Worm (Caenorhabditis elegans) whole organism, midembryonic: ENCODE measurements around the gene mrpl-50.

Source experiments
- T22C8.4 ChIP-seq: fragments of 200-800 bp; sonication (Bioruptor generic); IDR thresholded peaks from 2 replicates; pipeline ENCODE4 v1.3.6; 2022; ENCODE audit warnings: missing genetic modification characterization, missing compliant biosample characterization
- cog-1 ChIP-seq: sonication (generic microtip); optimal IDR thresholded peaks from 2 replicates; lab custom pipeline; 2016; ENCODE audit warnings: missing genetic modification characterization, missing compliant biosample characterization
- flt-1 ChIP-seq: fragments of 200-800 bp; sonication (Bioruptor generic); IDR thresholded peaks from 2 replicates; pipeline ENCODE4 v1.3.6; 2022; ENCODE audit warnings: missing genetic modification characterization, missing compliant biosample characterization
- klf-2 ChIP-seq: fragments of 200-800 bp; sonication (Bioruptor generic); conservative IDR thresholded peaks from 2 replicates; pipeline ENCODE4 v1.3.6; 2022; ENCODE audit warnings: missing genetic modification reagents, missing genetic modification characterization, missing compliant biosample characterization
- med-1 ChIP-seq: sonication (generic microtip); optimal IDR thresholded peaks from 2 replicates; lab custom pipeline; 2017; ENCODE audit warnings: missing genetic modification characterization, mild to moderate bottlenecking, missing compliant biosample characterization, antibody characterized with exemption, missing genetic modification reagents; ENCODE audit not compliant: insufficient read depth
- ref-1 ChIP-seq: fragments of 200-800 bp; sonication (Bioruptor generic); conservative IDR thresholded peaks from 2 replicates; pipeline ENCODE4 v1.3.6; 2022; ENCODE audit warnings: missing genetic modification reagents, missing genetic modification characterization, missing compliant biosample characterization
- tab-1 ChIP-seq: fragments of 200-800 bp; sonication (Bioruptor generic); IDR thresholded peaks from 2 replicates; pipeline ENCODE4 v1.3.6; 2022; ENCODE audit warnings: missing genetic modification characterization, missing compliant biosample characterization
- ztf-23 ChIP-seq: fragments of 200-800 bp; sonication (Bioruptor generic); IDR thresholded peaks from 2 replicates; pipeline ENCODE4 v1.3.6; 2022; ENCODE audit warnings: missing genetic modification reagents, missing genetic modification characterization, missing compliant biosample characterization
- ztf-29 ChIP-seq: fragments of 200-800 bp; sonication (Bioruptor generic); IDR thresholded peaks from 2 replicates; pipeline ENCODE4 v1.3.6; 2022; ENCODE audit warnings: missing genetic modification reagents, missing genetic modification characterization, missing compliant biosample characterization

The mrpl-50 gene

ce11 chrII:8938907-8939622, 9.4 kb downstream of the mrpl-50 start:
- TF ChIP-seq tab-1 (GFP tag; lab: Robert Waterston, UW) (no peak), cog-1 (tag; lab: Kevin White, UChicago) (no peak), ref-1 (GFP tag; lab: Robert Waterston, UW) (no peak), T22C8.4 (no peak), klf-2 (GFP tag; lab: Robert Waterston, UW) (no peak), ztf-23 (no peak), ztf-29 (GFP tag; lab: Robert Waterston, UW) (no peak), flt-1 (GFP tag; lab: Robert Waterston, UW) (no peak), med-1 (GFP tag; lab: Kevin White, UChicago) (no peak)

- TF ChIP-seq ztf-29 (GFP tag; lab: Robert Waterston, UW) (no peak), flt-1 (GFP tag; lab: Robert Waterston, UW) (no peak), ref-1 (GFP tag; lab: Robert Waterston, UW) (no peak), klf-2 (GFP tag; lab: Robert Waterston, UW) (no peak), tab-1 (GFP tag; lab: Robert Waterston, UW) (no peak), med-1 (GFP tag; lab: Kevin White, UChicago) (no peak), cog-1 (tag; lab: Kevin White, UChicago) (no peak)
These were observed 10.8 kb downstream of the mrpl-50 start, which contains the start of the genes set-17 and T21B10.4 for ce11 chrII:8940362-8940940. TSS of gene set-17 (minus strand) at chrII:8940488. TSS of gene T21B10.4 (plus strand) at chrII:8940894.

ce11 chrII:8945167-8945566, 15.5 kb downstream of the mrpl-50 start:
- TF ChIP-seq klf-2 (GFP tag; lab: Robert Waterston, UW), result no peak
- no peak for TF ChIP-seq T22C8.4
- TF ChIP-seq cog-1 (tag; lab: Kevin White, UChicago), result no peak
- TF ChIP-seq med-1 (GFP tag; lab: Kevin White, UChicago), result no peak
- no peak for TF ChIP-seq ztf-29 (GFP tag; lab: Robert Waterston, UW)
- no peak for TF ChIP-seq ref-1 (GFP tag; lab: Robert Waterston, UW)
- no peak for TF ChIP-seq ztf-23
- no peak for TF ChIP-seq tab-1 (GFP tag; lab: Robert Waterston, UW)
- TF ChIP-seq flt-1 (GFP tag; lab: Robert Waterston, UW), result no peak

DNA sequence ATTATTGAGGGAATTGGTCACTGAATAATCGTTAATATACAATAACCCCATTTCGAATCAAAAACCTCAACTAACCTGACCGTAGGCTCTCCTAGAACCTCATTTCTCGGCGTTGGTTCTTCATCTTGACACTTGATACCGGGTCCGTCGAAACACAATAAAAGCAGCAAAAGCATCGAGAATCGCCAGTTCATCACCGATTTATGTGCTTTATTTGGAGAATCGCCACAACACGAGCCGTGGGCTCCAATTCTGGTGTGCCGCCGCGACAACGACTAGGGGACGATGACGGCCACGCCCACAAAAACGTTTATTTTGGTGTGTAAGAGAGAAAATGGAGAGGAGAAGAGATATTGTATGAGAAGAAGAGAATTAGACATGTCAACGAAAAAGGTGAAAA, 17.8 kb downstream of the mrpl-50 start, which contains the start of gene cutl-15:
Gene cutl-15, minus strand, starts transcription at position 298 of the 400 bp plus-strand sequence.
- TF ChIP-seq med-1 (GFP tag; lab: Kevin White, UChicago), result no peak

- no peak for TF ChIP-seq ref-1 (GFP tag; lab: Robert Waterston, UW)
- no peak for TF ChIP-seq tab-1 (GFP tag; lab: Robert Waterston, UW)
- no peak for TF ChIP-seq ztf-29 (GFP tag; lab: Robert Waterston, UW)
- TF ChIP-seq klf-2 (GFP tag; lab: Robert Waterston, UW), result no peak
- no peak for TF ChIP-seq T22C8.4
- TF ChIP-seq ztf-23, result no peak
- no peak for TF ChIP-seq flt-1 (GFP tag; lab: Robert Waterston, UW)
- TF ChIP-seq cog-1 (tag; lab: Kevin White, UChicago), result no peak
- TF ChIP-seq med-1 (GFP tag; lab: Kevin White, UChicago), result no peak
These were observed 19.0 kb downstream of the mrpl-50 start for ce11 chrII:8948640-8949039.

- no peak for TF ChIP-seq ref-1 (GFP tag; lab: Robert Waterston, UW)
- no peak for TF ChIP-seq klf-2 (GFP tag; lab: Robert Waterston, UW)
- no peak for TF ChIP-seq T22C8.4
- TF ChIP-seq med-1 (GFP tag; lab: Kevin White, UChicago), result no peak
- no peak for TF ChIP-seq ztf-23
- TF ChIP-seq tab-1 (GFP tag; lab: Robert Waterston, UW), result no peak
These were observed 21.6 kb downstream of the mrpl-50 start for ce11 chrII:8951270-8951669.

DNA sequence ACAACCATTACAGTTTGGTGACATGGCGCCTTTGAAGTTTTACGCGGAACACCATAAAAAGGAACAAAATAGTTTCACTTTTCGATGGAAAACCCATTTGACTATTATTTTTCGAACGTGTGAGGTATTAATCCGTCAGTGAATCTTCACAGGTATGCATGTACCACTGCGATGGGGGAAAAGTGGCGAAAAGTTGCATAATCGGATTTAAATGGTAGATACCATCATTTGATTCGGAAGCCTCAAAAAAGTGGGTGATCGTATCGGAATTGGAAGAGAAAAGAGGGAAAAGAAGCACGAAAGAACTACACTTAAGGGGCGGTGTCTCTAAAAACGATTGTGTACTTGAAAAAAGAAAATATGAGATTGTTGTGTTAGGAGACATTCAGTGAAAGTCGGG, 24.1 kb downstream of the mrpl-50 start:
- TF ChIP-seq klf-2 (GFP tag; lab: Robert Waterston, UW) (no peak), ref-1 (GFP tag; lab: Robert Waterston, UW) (no peak), med-1 (GFP tag; lab: Kevin White, UChicago) (no peak), cog-1 (tag; lab: Kevin White, UChicago) (no peak), ztf-23 (no peak), T22C8.4 (no peak), tab-1 (GFP tag; lab: Robert Waterston, UW) (no peak), ztf-29 (GFP tag; lab: Robert Waterston, UW) (no peak), flt-1 (GFP tag; lab: Robert Waterston, UW) (no peak)

- TF ChIP-seq ztf-29 (GFP tag; lab: Robert Waterston, UW) (no peak), klf-2 (GFP tag; lab: Robert Waterston, UW) (no peak), T22C8.4 (no peak), med-1 (GFP tag; lab: Kevin White, UChicago) (no peak), ref-1 (GFP tag; lab: Robert Waterston, UW) (no peak), flt-1 (GFP tag; lab: Robert Waterston, UW) (no peak), tab-1 (GFP tag; lab: Robert Waterston, UW) (no peak), cog-1 (tag; lab: Kevin White, UChicago) (no peak), ztf-23 (no peak)
These were observed 27.3 kb downstream of the mrpl-50 start for ce11 chrII:8956896-8957295.

DNA sequence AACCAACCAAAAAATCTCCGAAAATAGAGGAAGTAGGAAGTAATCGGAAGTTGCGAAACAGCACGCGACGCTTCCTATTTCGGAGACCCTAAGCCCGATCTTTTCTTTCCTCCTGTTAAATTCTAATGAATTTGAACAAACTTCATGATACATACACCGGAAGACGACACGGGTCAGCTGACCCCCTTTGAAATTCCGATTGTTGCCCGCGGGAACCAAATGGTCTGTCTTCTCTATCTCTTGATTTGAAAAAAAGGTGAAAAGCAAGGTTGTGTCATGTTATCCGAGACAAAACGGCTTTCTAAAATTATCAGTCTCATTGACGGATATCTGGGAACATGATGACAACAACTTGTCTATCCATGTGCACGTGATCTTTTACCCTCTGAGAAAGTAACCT, 29.4 kb downstream of the mrpl-50 start:
- no peak for TF ChIP-seq klf-2 (GFP tag; lab: Robert Waterston, UW)
- no peak for TF ChIP-seq flt-1 (GFP tag; lab: Robert Waterston, UW)
- TF ChIP-seq tab-1 (GFP tag; lab: Robert Waterston, UW), result no peak
- no peak for TF ChIP-seq med-1 (GFP tag; lab: Kevin White, UChicago)
- no peak for TF ChIP-seq cog-1 (tag; lab: Kevin White, UChicago)
- TF ChIP-seq ztf-23, result no peak
- no peak for TF ChIP-seq ztf-29 (GFP tag; lab: Robert Waterston, UW)
- no peak for TF ChIP-seq T22C8.4
- no peak for TF ChIP-seq ref-1 (GFP tag; lab: Robert Waterston, UW)
